Worm (Caenorhabditis elegans) whole organism, L4 larva: ENCODE data around the gene F22F7.3.

Experiments
- F10B5.3 ChIP-seq: sonication (generic microtip); optimal IDR thresholded peaks from 2 replicates; lab custom pipeline; 2016; ENCODE audit warnings: mild to moderate bottlenecking, missing genetic modification characterization, missing compliant biosample characterization
- F26F4.8 ChIP-seq: fragments of 200-800 bp; sonication (Bioruptor generic); conservative IDR thresholded peaks from 2 replicates; pipeline ENCODE4 v1.3.6; 2022; ENCODE audit warnings: missing genetic modification characterization, missing compliant biosample characterization
- ZK546.5 ChIP-seq, 2 experiments: sonication (generic microtip); optimal IDR thresholded peaks; 2 replicates each; lab custom pipeline; 2017; ENCODE audit warnings: missing biosample characterization in 2 of 2, missing genetic modification characterization in 2 of 2
- aly-2 ChIP-seq: sonication (generic microtip); optimal IDR thresholded peaks from 2 replicates; lab custom pipeline; 2018; ENCODE audit warnings: missing biosample characterization, missing genetic modification characterization
- ama-1 ChIP-seq: fragments of 150-350 bp; optimal IDR thresholded peaks from 2 replicates; lab custom pipeline; 2014; ENCODE audit warnings: inconsistent platforms, mixed read lengths
- ceh-82 ChIP-seq: sonication (generic microtip); optimal IDR thresholded peaks from 2 replicates; lab custom pipeline; 2017; ENCODE audit warnings: missing biosample characterization, missing genetic modification characterization
- daf-12 ChIP-seq: fragments of 150-350 bp; optimal IDR thresholded peaks from 2 replicates; lab custom pipeline; 2014; ENCODE audit warnings: missing biosample characterization, missing genetic modification reagents, missing genetic modification characterization
- dve-1 ChIP-seq: sonication (generic microtip); optimal IDR thresholded peaks from 2 replicates; lab custom pipeline; 2017; ENCODE audit warnings: antibody characterized with exemption, mild to moderate bottlenecking, missing genetic modification characterization, missing compliant biosample characterization; ENCODE audit not compliant: insufficient read depth
- lin-1 ChIP-seq: fragments of 200-800 bp; sonication (Bioruptor generic); IDR thresholded peaks from 2 replicates; pipeline ENCODE4 v1.3.6; 2022; ENCODE audit warnings: missing genetic modification reagents, missing genetic modification characterization, missing compliant biosample characterization
- lin-13 ChIP-seq: fragments of 150-350 bp; optimal IDR thresholded peaks from 2 replicates; lab custom pipeline; 2014; ENCODE audit warnings: missing biosample characterization, missing genetic modification reagents, missing genetic modification characterization
- nhr-77 ChIP-seq: fragments of 150-350 bp; optimal IDR thresholded peaks from 2 replicates; lab custom pipeline; 2014; ENCODE audit warnings: missing biosample characterization, missing genetic modification characterization
- pqm-1 ChIP-seq: sonication (generic microtip); optimal IDR thresholded peaks from 2 replicates; lab custom pipeline; 2017; ENCODE audit warnings: missing biosample characterization, missing genetic modification characterization
- zag-1 ChIP-seq: fragments of 150-350 bp; optimal IDR thresholded peaks from 2 replicates; lab custom pipeline; 2014; ENCODE audit warnings: missing biosample characterization, missing genetic modification characterization

DNA sequence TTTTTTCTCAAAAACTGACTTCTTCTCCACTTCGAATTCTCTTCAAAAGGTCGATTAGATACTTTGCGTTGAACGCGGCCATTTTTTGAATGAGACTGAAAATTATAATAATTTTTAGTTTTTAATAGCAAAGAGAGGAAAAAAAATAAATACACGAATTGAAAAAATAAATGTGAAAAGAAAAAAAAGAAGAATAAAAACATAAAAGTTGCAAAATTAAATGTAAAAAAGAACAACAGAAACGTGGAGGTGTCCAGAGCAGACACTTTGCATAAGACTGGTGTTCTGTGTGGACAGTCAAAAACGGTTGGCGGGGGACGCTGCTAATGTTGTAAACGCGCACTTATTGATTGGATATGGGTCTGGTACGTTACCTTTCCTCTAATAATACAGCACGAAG lies 48.9 kb downstream of the F22F7.3 start, which contains the start of gene C45H4.14:
- TF ChIP-seq F26F4.8 (GFP tag; lab: Robert Waterston, UW) (no peak), zag-1 (tag; lab: Kevin White, UChicago) (no peak), lin-1 (no peak), ZK546.5 (tag; optimal IDR thresholded peaks at IDR 0.05; lab: Kevin White, UChicago) (no peak), lin-13 (GFP tag; lab: Kevin White, UChicago) (no peak), F10B5.3 (no peak), ama-1 (no peak), aly-2 (tag; lab: Kevin White, UChicago) (no peak), pqm-1 (tag; lab: Kevin White, UChicago) (no peak), nhr-77 (no peak), ceh-82 (tag; lab: Kevin White, UChicago) (no peak), daf-12 (tag; lab: Kevin White, UChicago) (no peak), dve-1 (tag; lab: Kevin White, UChicago) (no peak)
